Worm (Caenorhabditis elegans) whole organism, mixed stage, embryonic: ENCODE data around the gene Y45F10B.8.
"Not testable (repeated sequence)": the region's sequence is repeated elsewhere in the genome, so short reads cannot be mapped to it uniquely, and the experiment has no call there.

Experiments
- M03D4.4 ChIP-seq: sonication (generic microtip); optimal IDR thresholded peaks from 2 replicates; lab custom pipeline; 2017; ENCODE audit warnings: mild to moderate bottlenecking, missing genetic modification characterization, missing compliant biosample characterization
- bed-3 ChIP-seq: fragments of 200-800 bp; sonication (Bioruptor generic); optimal IDR thresholded peaks from 3 replicates; lab custom pipeline; 2018; ENCODE audit warnings: mild to moderate bottlenecking, missing genetic modification characterization, moderate library complexity, missing compliant biosample characterization
- blmp-1 ChIP-seq: fragments of 150-350 bp; optimal IDR thresholded peaks from 2 replicates; lab custom pipeline; 2014; ENCODE audit warnings: missing biosample characterization, missing genetic modification characterization
- ceh-43 ChIP-seq: fragments of 200-800 bp; sonication (Bioruptor generic); optimal IDR thresholded peaks from 2 replicates; lab custom pipeline; 2018; ENCODE audit warnings: mild to moderate bottlenecking, missing genetic modification characterization, moderate library complexity, missing compliant biosample characterization
- ceh-83 ChIP-seq: fragments of 200-800 bp; sonication (Bioruptor generic); optimal IDR thresholded peaks from 2 replicates; lab custom pipeline; 2018; ENCODE audit warnings: mild to moderate bottlenecking, missing genetic modification characterization, missing compliant biosample characterization
- ces-1 ChIP-seq: fragments of 150-350 bp; optimal IDR thresholded peaks from 2 replicates; lab custom pipeline; 2014; ENCODE audit warnings: missing biosample characterization, missing genetic modification reagents, missing genetic modification characterization
- drap-1 ChIP-seq: fragments of 200-800 bp; sonication (Bioruptor generic); optimal IDR thresholded peaks from 3 replicates; lab custom pipeline; 2018; ENCODE audit warnings: mild to moderate bottlenecking, missing genetic modification characterization, missing compliant biosample characterization
- elt-1 ChIP-seq: sonication (generic microtip); optimal IDR thresholded peaks from 2 replicates; lab custom pipeline; 2017; ENCODE audit warnings: missing genetic modification characterization, mild to moderate bottlenecking, missing compliant biosample characterization, antibody characterized with exemption, moderate library complexity, borderline replicate concordance; ENCODE audit not compliant: insufficient read depth
- elt-3 ChIP-seq: fragments of 150-350 bp; optimal IDR thresholded peaks from 2 replicates; lab custom pipeline; 2014; ENCODE audit warnings: missing biosample characterization, missing genetic modification characterization
- flh-1 ChIP-seq: fragments of 200-800 bp; sonication (Bioruptor generic); optimal IDR thresholded peaks from 2 replicates; lab custom pipeline; 2018; ENCODE audit warnings: mild to moderate bottlenecking, missing genetic modification characterization, moderate library complexity, missing compliant biosample characterization
- ham-2 ChIP-seq: fragments of 200-800 bp; sonication (Bioruptor generic); optimal IDR thresholded peaks from 2 replicates; lab custom pipeline; 2018; ENCODE audit warnings: mild to moderate bottlenecking, missing genetic modification characterization, missing compliant biosample characterization
- lin-32 ChIP-seq: fragments of 200-800 bp; sonication (Bioruptor generic); optimal IDR thresholded peaks from 2 replicates; lab custom pipeline; 2018; ENCODE audit warnings: mild to moderate bottlenecking, missing genetic modification characterization, missing compliant biosample characterization
- lsy-2 ChIP-seq: fragments of 150-350 bp; optimal IDR thresholded peaks from 2 replicates; lab custom pipeline; 2014; ENCODE audit warnings: missing biosample characterization, missing genetic modification characterization
- mab-5 ChIP-seq: fragments of 150-350 bp; optimal IDR thresholded peaks from 2 replicates; lab custom pipeline; 2014; ENCODE audit warnings: missing biosample characterization, missing genetic modification characterization
- mep-1 ChIP-seq: fragments of 150-350 bp; optimal IDR thresholded peaks from 2 replicates; lab custom pipeline; 2017; ENCODE audit warnings: missing biosample characterization, missing genetic modification reagents, missing genetic modification characterization, inconsistent platforms
- nhr-12 ChIP-seq: fragments of 150-350 bp; optimal IDR thresholded peaks from 2 replicates; lab custom pipeline; 2014; ENCODE audit warnings: missing biosample characterization, missing genetic modification characterization
- nhr-2 ChIP-seq: fragments of 150-350 bp; optimal IDR thresholded peaks from 2 replicates; lab custom pipeline; 2014; ENCODE audit warnings: missing biosample characterization, missing genetic modification characterization
- nhr-28 ChIP-seq: fragments of 150-350 bp; optimal IDR thresholded peaks from 2 replicates; lab custom pipeline; 2014; ENCODE audit warnings: missing biosample characterization, missing genetic modification characterization
- pha-4 ChIP-seq: fragments of 150-350 bp; optimal IDR thresholded peaks from 2 replicates; lab custom pipeline; 2018; ENCODE audit warnings: missing biosample characterization, missing genetic modification reagents, missing genetic modification characterization
- sem-2 ChIP-seq: fragments of 200-800 bp; sonication (Bioruptor generic); optimal IDR thresholded peaks from 2 replicates; lab custom pipeline; 2018; ENCODE audit warnings: mild to moderate bottlenecking, missing genetic modification characterization, missing compliant biosample characterization
- snpc-4 ChIP-seq: fragments of 150-350 bp; optimal IDR thresholded peaks from 2 replicates; lab custom pipeline; 2014; ENCODE audit warnings: missing biosample characterization, missing genetic modification characterization
- sptf-1 ChIP-seq: sonication (generic microtip); optimal IDR thresholded peaks from 2 replicates; lab custom pipeline; 2017; ENCODE audit warnings: mild to moderate bottlenecking, missing genetic modification characterization, moderate library complexity, missing compliant biosample characterization
- tbx-8 ChIP-seq: fragments of 200-800 bp; sonication (Bioruptor generic); optimal IDR thresholded peaks from 2 replicates; lab custom pipeline; 2018; ENCODE audit warnings: mild to moderate bottlenecking, missing genetic modification characterization, moderate library complexity, missing compliant biosample characterization
- unc-39 ChIP-seq: fragments of 150-350 bp; optimal IDR thresholded peaks from 2 replicates; lab custom pipeline; 2014; ENCODE audit warnings: missing biosample characterization, missing genetic modification characterization
- unc-62 ChIP-seq: fragments of 150-350 bp; optimal IDR thresholded peaks from 2 replicates; lab custom pipeline; 2014; ENCODE audit warnings: missing biosample characterization, missing genetic modification reagents, missing genetic modification characterization
- zip-8 ChIP-seq: fragments of 150-350 bp; optimal IDR thresholded peaks from 2 replicates; lab custom pipeline; 2014; ENCODE audit warnings: missing biosample characterization, missing genetic modification characterization
- ztf-11 ChIP-seq: fragments of 150-350 bp; optimal IDR thresholded peaks from 2 replicates; lab custom pipeline; 2014; ENCODE audit warnings: missing biosample characterization, missing genetic modification characterization

Gene Y45F10B.8

DNA sequence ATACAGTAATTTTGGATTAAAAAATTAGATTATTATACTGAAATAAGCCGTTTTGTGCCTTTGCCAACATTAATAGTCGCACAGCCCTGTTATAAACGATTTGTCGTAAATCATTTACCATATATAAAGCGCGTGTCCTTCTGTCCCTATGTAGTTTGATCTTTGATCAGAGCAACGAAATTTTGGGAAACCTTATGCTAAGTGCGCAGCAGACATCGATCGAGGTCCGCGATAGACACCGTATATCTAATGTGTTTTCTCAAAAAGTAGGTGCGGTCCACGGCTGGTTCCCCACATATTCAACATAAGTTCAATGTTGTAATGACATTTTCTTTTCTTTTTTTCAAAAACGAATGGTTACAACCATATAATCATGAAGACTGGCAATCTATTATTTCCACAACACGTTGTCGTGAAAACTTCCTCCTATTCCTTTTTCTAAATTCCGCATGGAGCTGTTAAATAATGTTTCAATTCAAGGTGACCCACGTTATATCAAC, 10.5 kb upstream of the Y45F10B.8 start, which contains the start of gene sru-9:
Gene sru-9 (plus strand): TSS at position 450 of the 500 bp plus-strand sequence.
- TF ChIP-seq nhr-2 (tag; lab: Kevin White, UChicago); unc-62 (GFP tag; lab: Kevin White, UChicago); ham-2 (GFP tag; lab: Kevin White, UChicago): not testable (repeated sequence)

DNA sequence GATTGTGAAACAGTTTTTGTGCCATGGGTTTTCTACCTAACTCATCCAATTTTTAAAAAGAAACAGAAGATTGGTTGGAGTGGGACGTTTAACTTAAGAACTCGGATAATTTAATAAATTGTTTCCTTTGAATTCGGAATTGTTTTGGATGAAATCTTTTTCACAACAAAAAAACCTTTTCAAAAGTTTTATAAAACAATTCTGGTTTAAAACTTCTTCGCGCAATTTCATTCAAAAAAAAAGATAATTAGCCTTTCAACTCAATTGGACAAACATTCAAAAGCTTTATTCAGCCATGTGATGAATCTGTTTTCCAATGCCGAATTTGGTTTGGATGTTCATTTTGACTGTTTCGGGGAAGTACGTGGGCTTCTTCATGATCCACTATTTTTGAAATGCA, 9.1 kb upstream of the Y45F10B.8 start, which contains the start of gene Y45F10B.12:
Gene Y45F10B.12 (plus strand): TSS at position 301 of the 400 bp plus-strand sequence.
- TF ChIP-seq lsy-2 (no peak), ceh-83 (GFP tag; lab: Kevin White, UChicago) (no peak), zip-8 (no peak), mep-1 (tag; lab: Kevin White, UChicago) (no peak), tbx-8 (GFP tag; lab: Kevin White, UChicago) (no peak)

DNA sequence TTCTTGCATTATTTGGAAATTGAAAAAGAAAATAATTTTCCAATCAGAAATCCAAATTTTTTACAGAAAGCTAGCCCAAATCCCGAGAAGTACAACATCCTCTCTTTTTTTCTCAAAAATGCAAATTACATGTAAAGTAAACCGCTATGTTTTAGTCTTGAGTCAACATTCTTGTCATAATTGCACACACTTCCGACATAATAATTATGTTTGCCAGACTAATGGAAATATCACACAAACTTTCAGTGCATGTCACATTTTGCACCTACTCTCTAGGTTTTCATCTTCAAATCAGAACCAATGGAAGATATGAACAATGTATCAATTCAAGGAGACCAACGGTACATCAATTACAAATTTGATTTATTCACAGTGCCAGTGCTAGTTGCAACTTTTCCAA, 6.6 kb upstream of the Y45F10B.8 start, which contains the start of gene sru-11:
Gene sru-11 (plus strand): TSS at position 301 of the 400 bp plus-strand sequence.
- TF ChIP-seq ces-1 (GFP tag; lab: Kevin White, UChicago) = no peak
- no peak for TF ChIP-seq zip-8
- TF ChIP-seq lin-32 (GFP tag; lab: Kevin White, UChicago) = no peak
- no peak for TF ChIP-seq blmp-1 (tag; lab: Kevin White, UChicago)
- TF ChIP-seq unc-39 (tag; lab: Kevin White, UChicago) = no peak
- no peak for TF ChIP-seq nhr-2 (tag; lab: Kevin White, UChicago)
- TF ChIP-seq snpc-4 (tag; lab: Kevin White, UChicago) = no peak

DNA sequence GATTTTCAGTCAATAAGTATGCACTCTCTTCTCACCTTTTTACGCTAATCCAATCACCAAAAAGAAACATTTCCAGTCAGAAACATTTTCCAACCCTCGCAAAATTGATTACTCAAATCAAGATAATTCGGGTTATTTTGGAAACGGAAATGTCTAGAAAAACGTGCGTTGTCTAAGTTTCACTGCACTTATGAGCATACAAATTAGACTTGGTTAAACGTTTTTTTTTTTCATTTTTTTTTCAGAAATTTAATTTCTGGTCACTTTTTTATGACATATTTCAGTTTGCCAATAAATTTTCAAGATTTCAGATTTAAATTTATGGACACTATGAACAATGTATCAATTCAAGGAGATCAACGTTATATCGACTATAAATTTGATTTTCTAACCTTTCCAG, 4.8 kb upstream of the Y45F10B.8 start, which contains the start of gene sru-12:
Gene sru-12 (plus strand): TSS at position 301 of the 400 bp plus-strand sequence.
- TF ChIP-seq ceh-43 (no peak), elt-1 (tag; lab: Kevin White, UChicago) (no peak), blmp-1 (tag; lab: Kevin White, UChicago) (no peak), elt-3 (tag; lab: Kevin White, UChicago) (no peak), mab-5 (tag; lab: Kevin White, UChicago) (no peak), sptf-1 (no peak), ces-1 (GFP tag; lab: Kevin White, UChicago) (no peak), ham-2 (GFP tag; lab: Kevin White, UChicago) (no peak), drap-1 (GFP tag; lab: Kevin White, UChicago) (no peak), nhr-28 (tag; lab: Kevin White, UChicago) (no peak), M03D4.4 (tag; lab: Kevin White, UChicago) (no peak), nhr-12 (tag; lab: Kevin White, UChicago) (no peak), lin-32 (GFP tag; lab: Kevin White, UChicago) (no peak), lsy-2 (no peak), unc-62 (GFP tag; lab: Kevin White, UChicago) (no peak), mep-1 (tag; lab: Kevin White, UChicago) (no peak), zip-8 (no peak), ztf-11 (no peak)

DNA sequence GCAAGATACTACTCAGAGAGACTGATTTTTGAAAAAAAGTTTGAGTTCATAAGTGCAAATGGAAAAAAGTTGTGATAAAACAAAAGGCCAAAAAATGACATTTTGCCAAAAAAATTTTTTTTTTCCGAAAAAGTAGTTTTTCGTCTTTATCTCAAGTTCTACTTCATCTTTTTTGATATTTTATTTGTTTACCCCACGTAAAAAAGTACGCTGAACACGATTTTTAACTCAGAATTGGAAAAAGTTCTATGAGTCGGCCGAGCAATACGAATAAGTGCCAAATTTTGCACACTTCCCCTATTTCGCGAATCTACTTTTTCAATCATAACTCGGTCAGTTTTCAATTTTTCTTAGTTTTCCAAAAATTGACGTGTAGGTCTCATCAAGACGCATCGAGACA, 879 bp upstream of the Y45F10B.8 start, which contains the start of gene sru-16:
Gene sru-16 (plus strand): TSS at position 301 of the 400 bp plus-strand sequence.
- not testable (repeated sequence) for TF ChIP-seq unc-62 (GFP tag; lab: Kevin White, UChicago); pha-4 (tag; lab: Kevin White, UChicago); nhr-28 (tag; lab: Kevin White, UChicago)

DNA sequence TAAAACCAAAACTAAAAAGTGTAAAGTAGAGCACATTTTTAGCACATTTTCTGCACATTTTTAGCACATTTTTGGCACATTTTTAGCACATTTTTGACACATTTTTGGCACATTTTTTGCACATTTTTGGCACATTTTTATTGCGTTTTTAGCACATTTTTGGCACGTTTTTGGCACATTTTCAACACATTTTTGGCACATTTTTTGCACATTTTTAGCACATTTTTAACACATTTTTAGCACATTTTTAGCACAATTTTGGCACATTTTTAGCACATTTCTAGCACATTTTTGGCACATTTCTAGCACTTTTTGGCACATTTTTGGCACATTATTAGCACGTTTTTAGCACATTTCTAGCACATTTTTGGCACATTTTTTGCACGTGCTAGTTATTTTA, 2.4 kb downstream of the Y45F10B.8 start:
- TF ChIP-seq snpc-4 (tag; lab: Kevin White, UChicago) (no peak), lsy-2 (no peak), unc-62 (GFP tag; lab: Kevin White, UChicago) (no peak), pha-4 (tag; lab: Kevin White, UChicago) (no peak), bed-3 (GFP tag; lab: Kevin White, UChicago) (no peak), flh-1 (no peak), drap-1 (GFP tag; lab: Kevin White, UChicago) (no peak), nhr-28 (tag; lab: Kevin White, UChicago) (no peak), tbx-8 (GFP tag; lab: Kevin White, UChicago) (no peak), elt-3 (tag; lab: Kevin White, UChicago) (no peak), sptf-1 (no peak), sem-2 (no peak), nhr-12 (tag; lab: Kevin White, UChicago) (no peak), ceh-43 (no peak), ztf-11 (no peak), ceh-83 (GFP tag; lab: Kevin White, UChicago) (no peak)
